Worm (Caenorhabditis elegans) whole organism, L1 larva: Measurements from ENCODE around the gene srbc-38.

ENCODE experiments used
- ceh-82 ChIP-seq, 3 experiments: fragments of 150-350 bp in 1 of 3; sonication (generic microtip) in 2 of 3; optimal IDR thresholded peaks; 2 replicates each; lab custom pipeline; 2014 to 2017; ENCODE audit warnings: missing biosample characterization in 3 of 3, missing genetic modification characterization in 3 of 3
- ces-1 ChIP-seq: fragments of 150-350 bp; optimal IDR thresholded peaks from 2 replicates; lab custom pipeline; 2014; ENCODE audit warnings: missing biosample characterization, missing genetic modification reagents, missing genetic modification characterization
- elt-2 ChIP-seq: sonication (generic microtip); optimal IDR thresholded peaks from 2 replicates; lab custom pipeline; 2016; ENCODE audit warnings: missing genetic modification characterization, mild to moderate bottlenecking, inconsistent platforms, missing compliant biosample characterization, missing genetic modification reagents
- nhr-237 ChIP-seq: fragments of 150-350 bp; optimal IDR thresholded peaks from 2 replicates; lab custom pipeline; 2014; ENCODE audit warnings: missing biosample characterization, missing genetic modification characterization
- pag-3 ChIP-seq: sonication (generic microtip); optimal IDR thresholded peaks from 2 replicates; lab custom pipeline; 2017; ENCODE audit warnings: missing genetic modification characterization, mild to moderate bottlenecking, missing compliant biosample characterization, antibody characterized with exemption, borderline replicate concordance; ENCODE audit not compliant: insufficient read depth
- rnt-1 ChIP-seq: sonication (generic microtip); optimal IDR thresholded peaks from 2 replicates; lab custom pipeline; 2016; ENCODE audit warnings: mild to moderate bottlenecking, missing genetic modification characterization, moderate library complexity, missing compliant biosample characterization
- skn-1 ChIP-seq: fragments of 150-350 bp; optimal IDR thresholded peaks from 2 replicates; lab custom pipeline; 2014; ENCODE audit warnings: missing biosample characterization, missing genetic modification characterization

DNA sequence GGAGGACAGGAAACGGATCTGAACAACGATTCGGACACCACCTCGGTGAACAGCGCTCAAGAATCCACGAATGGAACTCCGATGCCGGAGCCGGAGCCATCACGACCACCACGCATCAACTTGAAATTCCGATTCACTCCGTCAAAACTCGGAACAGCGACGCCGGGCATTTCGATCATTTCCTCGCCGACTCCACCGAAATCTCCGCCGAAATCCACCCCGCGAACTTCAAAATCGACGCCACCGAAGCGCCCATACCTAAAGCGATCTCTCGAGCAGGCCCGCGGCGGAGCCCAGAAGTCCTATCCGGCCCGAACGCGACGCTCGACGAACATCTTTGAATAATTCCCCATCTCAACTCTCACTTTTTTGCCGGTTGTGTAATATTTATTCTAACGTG is 17.5 kb upstream of the srbc-38 start:
- TF ChIP-seq ceh-82 (tag; optimal IDR thresholded peaks at IDR 0.05; lab: Kevin White, UChicago) (no peak), elt-2 (tag; lab: Kevin White, UChicago) (no peak), nhr-237 (tag; lab: Kevin White, UChicago) (no peak), rnt-1 (no peak), skn-1 (tag; lab: Kevin White, UChicago) (no peak), ces-1 (GFP tag; lab: Kevin White, UChicago) (no peak), pag-3 (tag; lab: Kevin White, UChicago) (no peak)
